Fruit fly (Drosophila melanogaster): ENCODE measurements around the gene CG11590.

The CG11590 gene

DNA sequence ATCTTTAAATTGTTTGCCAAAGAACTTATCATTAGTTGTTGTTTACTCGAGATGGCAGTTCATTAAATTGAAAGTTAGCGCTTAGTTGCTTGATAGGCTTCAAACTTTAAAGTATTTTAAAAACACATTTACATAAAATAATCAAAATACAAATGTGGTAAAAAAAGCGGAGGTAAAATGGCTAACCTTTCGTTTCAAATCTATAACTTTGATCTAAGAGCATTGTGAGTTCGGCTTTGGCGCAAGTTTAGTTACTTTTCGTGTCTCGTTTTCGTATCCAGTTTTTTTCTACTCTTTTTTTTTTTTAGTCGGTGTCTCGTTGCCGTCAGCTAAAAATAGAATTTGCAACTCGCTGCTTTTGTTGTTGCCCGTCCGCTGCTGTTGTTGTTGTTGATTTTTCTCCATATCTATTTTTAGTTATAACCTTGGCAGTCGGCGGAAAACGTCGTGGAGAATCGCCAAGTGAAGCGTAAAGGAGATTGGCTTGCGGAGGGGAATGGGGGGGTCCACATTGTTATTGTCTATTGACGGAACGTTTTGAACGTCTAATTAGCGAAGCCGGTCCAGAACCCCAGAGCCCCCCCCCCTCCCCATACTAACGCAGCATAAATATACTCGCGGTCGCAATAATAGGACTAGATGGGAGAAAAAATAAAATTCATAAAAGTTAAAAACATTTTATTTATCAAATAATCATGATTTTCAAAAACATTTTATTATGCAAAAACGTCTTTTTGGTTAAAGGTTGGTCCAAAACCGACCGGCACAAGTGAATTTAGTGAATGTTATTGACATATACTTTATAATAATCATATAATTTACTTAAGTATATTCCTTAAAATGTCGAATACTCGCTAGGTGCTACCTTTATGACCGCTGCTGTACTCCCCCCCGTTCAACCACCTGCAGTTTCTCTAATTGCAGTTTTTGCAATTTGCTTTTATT is 14.8 kb downstream of the CG11590 start (continued):
- TF ChIP-seq ci (GFP tag; IDR thresholded peaks at IDR 0.05), result peak; percentile 28; the same call in 1 of the 3 replicates
- TF ChIP-seq CG15514 (GFP tag; optimal IDR thresholded peaks at IDR 0.05), result peak; percentile 19
- TF ChIP-seq zen2 (GFP tag; IDR thresholded peaks at IDR 0.05; ENCODE audit: partially characterized antibody), result no peak
- peak; percentile 19 for TF ChIP-seq CG13296 (GFP tag; optimal IDR thresholded peaks at IDR 0.05)
- TF ChIP-seq Drgx (GFP tag; IDR thresholded peaks at IDR 0.05), result peak; percentile 86
- peak; percentile 48 for TF ChIP-seq CG10209 (GFP tag; optimal IDR thresholded peaks at IDR 0.05)
- TF ChIP-seq CG12155 (GFP tag; optimal IDR thresholded peaks at IDR 0.05), result peak; percentile 12
- no peak for TF ChIP-seq gce (GFP tag; IDR thresholded peaks at IDR 0.05)
- TF ChIP-seq fd96Cb (tag; optimal IDR thresholded peaks at IDR 0.05), result peak; percentile 46
- TF ChIP-seq org-1 (GFP tag; optimal IDR thresholded peaks at IDR 0.05), result peak; percentile 28
- TF ChIP-seq Nf-YB (GFP tag; optimal IDR thresholded peaks at IDR 0.05), result no peak
- TF ChIP-seq CG12769 (tag; optimal IDR thresholded peaks at IDR 0.05), result no peak
- TF ChIP-seq CG17359 (tag; optimal IDR thresholded peaks at IDR 0.05), result peak; percentile 2
- no peak for TF ChIP-seq peb (GFP tag; IDR thresholded peaks at IDR 0.05)
- TF ChIP-seq chinmo (GFP tag; IDR thresholded peaks at IDR 0.05; ENCODE audit: partially characterized antibody), result 0 out of 4 replicates have a peak, but pooled peaks have one; percentile 42
- TF ChIP-seq CG9797 (GFP tag; optimal IDR thresholded peaks at IDR 0.05), result no peak
- peak; percentile 47 for TF ChIP-seq CG2712 (tag; optimal IDR thresholded peaks at IDR 0.05)
- TF ChIP-seq H2.0 (GFP tag; IDR thresholded peaks at IDR 0.05), result peak; percentile 36; the same call in 1 of the 2 replicates
- no peak for TF ChIP-seq Mes4 (GFP tag; optimal IDR thresholded peaks at IDR 0.05)
- TF ChIP-seq lmd (GFP tag; IDR thresholded peaks at IDR 0.05), result peak; percentile 43; the same call in 1 of the 2 replicates
- TF ChIP-seq Fer3 (tag; optimal IDR thresholded peaks at IDR 0.05), result peak; percentile 36
- no peak for TF ChIP-seq CG14710 (tag; optimal IDR thresholded peaks at IDR 0.05)
- peak; percentile 6 for TF ChIP-seq CG15696 (tag; optimal IDR thresholded peaks at IDR 0.05)
- TF ChIP-seq D19A (tag; optimal IDR thresholded peaks at IDR 0.05), result peak; percentile 30
- TF ChIP-seq wek (GFP tag; optimal IDR thresholded peaks at IDR 0.05), result no peak
- peak; percentile 16 for TF ChIP-seq Nf-YC (tag; optimal IDR thresholded peaks at IDR 0.05)
- peak; percentile 24 for TF ChIP-seq ind (GFP tag; optimal IDR thresholded peaks at IDR 0.05)
- no peak for TF ChIP-seq CG8089 (GFP tag; optimal IDR thresholded peaks at IDR 0.05)
- TF ChIP-seq CrebB (tag; optimal IDR thresholded peaks at IDR 0.05), result no peak
- no peak for TF ChIP-seq CG9609 (GFP tag; optimal IDR thresholded peaks at IDR 0.05)
- TF ChIP-seq BtbVII (GFP tag; optimal IDR thresholded peaks at IDR 0.05), result peak; percentile 31
- 0 out of 2 replicates have a peak, but pooled peaks have one; percentile 31 for TF ChIP-seq stc (GFP tag; IDR thresholded peaks at IDR 0.05)
- no peak for TF ChIP-seq cad (GFP tag; optimal IDR thresholded peaks at IDR 0.05)
- no peak for TF ChIP-seq CG16779 (GFP tag; IDR thresholded peaks at IDR 0.05)
- TF ChIP-seq grau (tag; optimal IDR thresholded peaks at IDR 0.05), result peak; percentile 75
- no peak for TF ChIP-seq Awh (GFP tag; IDR thresholded peaks at IDR 0.05)
- TF ChIP-seq nerfin-1 (tag; optimal IDR thresholded peaks at IDR 0.05), result no peak
- TF ChIP-seq Elba2 (GFP tag; optimal IDR thresholded peaks at IDR 0.05), result no peak
- TF ChIP-seq CG12659 (GFP tag; optimal IDR thresholded peaks at IDR 0.05), result no peak
- TF ChIP-seq al (GFP tag; IDR thresholded peaks at IDR 0.05), result peak; percentile 49
- TF ChIP-seq mld (GFP tag; IDR thresholded peaks at IDR 0.05; ENCODE audit: partially characterized antibody), result no peak
- no peak for TF ChIP-seq CG10959 (GFP tag; IDR thresholded peaks at IDR 0.05)
- no peak for TF ChIP-seq Doc2 (GFP tag; IDR thresholded peaks at IDR 0.05)
- peak; percentile 24; the same call in 1 of the 2 replicates for TF ChIP-seq CG9215 (GFP tag; IDR thresholded peaks at IDR 0.05)
- TF ChIP-seq CG17186 (GFP tag; optimal IDR thresholded peaks at IDR 0.05), result no peak
- no peak for TF ChIP-seq slou (GFP tag; optimal IDR thresholded peaks at IDR 0.05)
- peak; percentile 35 for TF ChIP-seq CG10979 (tag; optimal IDR thresholded peaks at IDR 0.05)
- TF ChIP-seq CG8924 (tag; optimal IDR thresholded peaks at IDR 0.05), result peak; percentile 37

All from whole organism, embryonic.